Worm (Caenorhabditis elegans): ENCODE results near the gene srh-149.

Gene srh-149

ce11 chrV:15879508-15879907 is 38.5 kb upstream of the srh-149 start, which contains the start of gene nhr-84:
TSS of gene nhr-84 (minus strand) at chrV:15879608.
- TF ChIP-seq tra-4 (tag; optimal IDR thresholded peaks at IDR 0.05): no peak
- TF ChIP-seq flt-1 (GFP tag; IDR thresholded peaks at IDR 0.05): no peak
- no peak for TF ChIP-seq hmg-4 (GFP tag; optimal IDR thresholded peaks at IDR 0.05)
- no peak for TF ChIP-seq tbx-11 (GFP tag; IDR thresholded peaks at IDR 0.05)
- TF ChIP-seq hnd-1 (tag; optimal IDR thresholded peaks at IDR 0.05): no peak
- TF ChIP-seq pes-1 (GFP tag; IDR thresholded peaks at IDR 0.05): no peak
- TF ChIP-seq F13C5.2 (tag; optimal IDR thresholded peaks at IDR 0.05): no peak
- TF ChIP-seq hmbx-1 (tag; optimal IDR thresholded peaks at IDR 0.05): no peak
- TF ChIP-seq tbx-37 (GFP tag; conservative IDR thresholded peaks at IDR 0.05): no peak
- no peak for TF ChIP-seq ceh-13 (GFP tag; optimal IDR thresholded peaks at IDR 0.05)
- no peak for TF ChIP-seq aly-1 (tag; optimal IDR thresholded peaks at IDR 0.05)
- TF ChIP-seq ceh-36 (tag; optimal IDR thresholded peaks at IDR 0.05): no peak
- no peak for TF ChIP-seq ets-7 (tag; optimal IDR thresholded peaks at IDR 0.05)
- no peak for TF ChIP-seq ama-1 (optimal IDR thresholded peaks at IDR 0.05)
- TF ChIP-seq B0310.2 (tag; optimal IDR thresholded peaks at IDR 0.05): no peak

DNA sequence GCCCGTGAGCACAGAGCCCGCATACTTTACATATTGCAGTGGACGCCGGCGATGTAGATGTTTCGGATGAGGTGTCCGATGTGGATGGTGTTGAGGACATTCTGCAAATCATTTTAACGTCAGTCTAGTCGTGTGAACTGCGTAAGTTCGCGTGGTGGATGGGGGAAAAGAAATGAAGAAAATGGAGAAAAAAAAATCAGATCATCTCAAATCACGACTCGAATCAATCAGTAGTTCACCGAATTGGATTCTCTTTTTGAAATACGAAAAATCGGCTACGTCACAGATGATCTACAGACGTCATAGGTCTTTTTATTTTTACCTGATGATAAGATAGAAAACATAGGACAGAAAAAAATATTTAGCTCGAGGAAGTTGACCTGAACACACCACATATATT is 35.3 kb upstream of the srh-149 start, which contains the start of gene nhr-102:
nhr-102 (minus strand) TSS at position 101 of the 400 bp plus-strand sequence.
- TF ChIP-seq ceh-36 (tag; optimal IDR thresholded peaks at IDR 0.05) (no peak), hmbx-1 (tag; optimal IDR thresholded peaks at IDR 0.05) (no peak), hmg-4 (GFP tag; optimal IDR thresholded peaks at IDR 0.05) (no peak), hnd-1 (tag; optimal IDR thresholded peaks at IDR 0.05) (no peak), tbx-11 (GFP tag; IDR thresholded peaks at IDR 0.05) (no peak), F13C5.2 (tag; optimal IDR thresholded peaks at IDR 0.05) (no peak), sea-1 (GFP tag; conservative IDR thresholded peaks at IDR 0.05) (no peak), pes-1 (GFP tag; IDR thresholded peaks at IDR 0.05) (no peak), tbx-37 (GFP tag; conservative IDR thresholded peaks at IDR 0.05) (no peak), aly-1 (tag; optimal IDR thresholded peaks at IDR 0.05) (no peak), flt-1 (GFP tag; IDR thresholded peaks at IDR 0.05) (no peak), tra-4 (tag; optimal IDR thresholded peaks at IDR 0.05) (no peak), scrt-1 (GFP tag; IDR thresholded peaks at IDR 0.05) (no peak), B0310.2 (tag; optimal IDR thresholded peaks at IDR 0.05) (no peak)

DNA sequence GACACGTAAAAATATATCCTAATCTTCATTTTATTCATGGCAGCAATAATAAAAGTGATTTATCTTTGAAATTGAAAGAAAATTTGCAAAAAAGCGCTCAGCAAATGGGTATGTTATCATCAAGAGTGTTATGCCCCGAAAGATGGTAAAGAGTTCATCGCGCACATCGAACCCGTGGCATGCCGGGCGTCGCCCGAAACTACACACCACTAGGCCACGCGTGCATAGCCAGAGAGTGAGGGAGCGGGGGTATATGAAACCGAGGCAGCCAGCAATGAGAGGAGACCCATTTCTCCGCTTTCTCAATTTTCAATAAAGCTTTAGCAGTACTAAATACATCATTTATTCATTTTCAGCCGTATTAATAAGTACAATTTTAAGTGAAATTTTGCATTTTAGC is 32.8 kb upstream of the srh-149 start:
- TF ChIP-seq tbx-37 (GFP tag; conservative IDR thresholded peaks at IDR 0.05): peak; percentile 100
- peak; percentile 94 for TF ChIP-seq hmbx-1 (tag; optimal IDR thresholded peaks at IDR 0.05)
- peak; percentile 99 for TF ChIP-seq aly-1 (tag; optimal IDR thresholded peaks at IDR 0.05)
- TF ChIP-seq ceh-36 (tag; optimal IDR thresholded peaks at IDR 0.05): peak; percentile 98
- peak; percentile 100 for TF ChIP-seq scrt-1 (GFP tag; IDR thresholded peaks at IDR 0.05)
- TF ChIP-seq sea-1 (GFP tag; conservative IDR thresholded peaks at IDR 0.05): peak; percentile 99
- TF ChIP-seq hmg-4 (GFP tag; optimal IDR thresholded peaks at IDR 0.05): peak; percentile 99
- peak; percentile 99 for TF ChIP-seq ceh-13 (GFP tag; optimal IDR thresholded peaks at IDR 0.05)
- no peak for TF ChIP-seq ama-1 (optimal IDR thresholded peaks at IDR 0.05)
- TF ChIP-seq hnd-1 (tag; optimal IDR thresholded peaks at IDR 0.05): peak; percentile 96
- TF ChIP-seq tbx-11 (GFP tag; IDR thresholded peaks at IDR 0.05): peak; percentile 100
- peak; percentile 100 for TF ChIP-seq F13C5.2 (tag; optimal IDR thresholded peaks at IDR 0.05)
- peak; percentile 99 for TF ChIP-seq B0310.2 (tag; optimal IDR thresholded peaks at IDR 0.05)
- peak; percentile 98 for TF ChIP-seq tra-4 (tag; optimal IDR thresholded peaks at IDR 0.05)
- TF ChIP-seq flt-1 (GFP tag; IDR thresholded peaks at IDR 0.05): peak; percentile 100
- TF ChIP-seq pes-1 (GFP tag; IDR thresholded peaks at IDR 0.05): peak; percentile 99
- TF ChIP-seq ets-7 (tag; optimal IDR thresholded peaks at IDR 0.05): peak; percentile 97

DNA sequence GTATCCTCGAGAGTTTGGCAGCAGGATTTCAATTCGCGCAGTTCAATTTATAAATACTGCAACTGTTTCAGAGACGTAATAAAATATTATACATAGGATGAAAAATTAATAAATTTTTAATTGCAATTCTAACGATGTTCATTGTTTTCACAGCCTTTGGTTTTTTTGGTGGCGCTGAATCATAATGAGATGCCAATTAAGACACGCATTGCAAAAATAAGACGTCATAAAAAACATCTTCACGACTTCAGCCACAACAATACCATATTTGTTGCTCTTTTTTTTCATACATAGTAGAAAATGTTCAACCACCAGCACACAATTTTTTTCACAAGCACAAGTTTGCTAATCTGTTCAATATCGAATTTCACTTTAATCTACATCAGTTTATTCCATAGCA is 31.3 kb upstream of the srh-149 start, which contains the start of gene str-56:
str-56 (plus strand) TSS at position 301 of the 400 bp plus-strand sequence.
- TF ChIP-seq ama-1 (optimal IDR thresholded peaks at IDR 0.05): no peak
- TF ChIP-seq tbx-37 (GFP tag; conservative IDR thresholded peaks at IDR 0.05): no peak
- TF ChIP-seq ceh-36 (tag; optimal IDR thresholded peaks at IDR 0.05): no peak
- no peak for TF ChIP-seq hmg-4 (GFP tag; optimal IDR thresholded peaks at IDR 0.05)
- no peak for TF ChIP-seq ceh-13 (GFP tag; optimal IDR thresholded peaks at IDR 0.05)
- no peak for TF ChIP-seq hmbx-1 (tag; optimal IDR thresholded peaks at IDR 0.05)
- no peak for TF ChIP-seq tbx-11 (GFP tag; IDR thresholded peaks at IDR 0.05)

- TF ChIP-seq hmbx-1 (tag; optimal IDR thresholded peaks at IDR 0.05) (no peak), hnd-1 (tag; optimal IDR thresholded peaks at IDR 0.05) (no peak), B0310.2 (tag; optimal IDR thresholded peaks at IDR 0.05) (no peak), sea-1 (GFP tag; conservative IDR thresholded peaks at IDR 0.05) (no peak), ceh-13 (GFP tag; optimal IDR thresholded peaks at IDR 0.05) (no peak), aly-1 (tag; optimal IDR thresholded peaks at IDR 0.05) (no peak), scrt-1 (GFP tag; IDR thresholded peaks at IDR 0.05) (no peak), tbx-37 (GFP tag; conservative IDR thresholded peaks at IDR 0.05) (no peak), ets-7 (tag; optimal IDR thresholded peaks at IDR 0.05) (no peak), hmg-4 (GFP tag; optimal IDR thresholded peaks at IDR 0.05) (no peak), pes-1 (GFP tag; IDR thresholded peaks at IDR 0.05) (no peak), ceh-36 (tag; optimal IDR thresholded peaks at IDR 0.05) (no peak), flt-1 (GFP tag; IDR thresholded peaks at IDR 0.05) (no peak), F13C5.2 (tag; optimal IDR thresholded peaks at IDR 0.05) (no peak), tra-4 (tag; optimal IDR thresholded peaks at IDR 0.05) (no peak), tbx-11 (GFP tag; IDR thresholded peaks at IDR 0.05) (no peak), ama-1 (optimal IDR thresholded peaks at IDR 0.05) (no peak)
These were observed 29.4 kb upstream of the srh-149 start, which contains the start of gene str-57 for ce11 chrV:15870356-15870755. TSS of gene str-57 (plus strand) at chrV:15870656.

ce11 chrV:15867373-15867772 is 26.4 kb upstream of the srh-149 start, which contains the start of gene fbxa-197:
TSS of gene fbxa-197 (plus strand) at chrV:15867673.
- TF ChIP-seq tbx-11 (GFP tag; IDR thresholded peaks at IDR 0.05): no peak
- TF ChIP-seq sea-1 (GFP tag; conservative IDR thresholded peaks at IDR 0.05): no peak
- TF ChIP-seq flt-1 (GFP tag; IDR thresholded peaks at IDR 0.05): no peak
- TF ChIP-seq tbx-37 (GFP tag; conservative IDR thresholded peaks at IDR 0.05): no peak
- TF ChIP-seq hnd-1 (tag; optimal IDR thresholded peaks at IDR 0.05): no peak
- TF ChIP-seq scrt-1 (GFP tag; IDR thresholded peaks at IDR 0.05): no peak
- no peak for TF ChIP-seq F13C5.2 (tag; optimal IDR thresholded peaks at IDR 0.05)
- no peak for TF ChIP-seq pes-1 (GFP tag; IDR thresholded peaks at IDR 0.05)
- TF ChIP-seq ama-1 (optimal IDR thresholded peaks at IDR 0.05): no peak
- no peak for TF ChIP-seq aly-1 (tag; optimal IDR thresholded peaks at IDR 0.05)
- TF ChIP-seq ceh-13 (GFP tag; optimal IDR thresholded peaks at IDR 0.05): no peak
- no peak for TF ChIP-seq hmg-4 (GFP tag; optimal IDR thresholded peaks at IDR 0.05)

ce11 chrV:15865839-15866238 is 24.8 kb upstream of the srh-149 start, which contains the start of gene srh-293:
TSS of gene srh-293 (plus strand) at chrV:15866139.
- no peak for TF ChIP-seq hmg-4 (GFP tag; optimal IDR thresholded peaks at IDR 0.05)
- TF ChIP-seq tbx-11 (GFP tag; IDR thresholded peaks at IDR 0.05): no peak
- TF ChIP-seq aly-1 (tag; optimal IDR thresholded peaks at IDR 0.05): no peak
- no peak for TF ChIP-seq ama-1 (optimal IDR thresholded peaks at IDR 0.05)
- TF ChIP-seq scrt-1 (GFP tag; IDR thresholded peaks at IDR 0.05): no peak
- no peak for TF ChIP-seq hmbx-1 (tag; optimal IDR thresholded peaks at IDR 0.05)
- no peak for TF ChIP-seq pes-1 (GFP tag; IDR thresholded peaks at IDR 0.05)
- TF ChIP-seq ets-7 (tag; optimal IDR thresholded peaks at IDR 0.05): no peak
- no peak for TF ChIP-seq B0310.2 (tag; optimal IDR thresholded peaks at IDR 0.05)
- TF ChIP-seq ceh-36 (tag; optimal IDR thresholded peaks at IDR 0.05): no peak
- no peak for TF ChIP-seq ceh-13 (GFP tag; optimal IDR thresholded peaks at IDR 0.05)
- TF ChIP-seq tra-4 (tag; optimal IDR thresholded peaks at IDR 0.05): no peak

Data from whole organism, early embryonic.